Fruit fly (Drosophila melanogaster): Measurements from ENCODE around the gene CG32436.

The CG32436 gene

DNA sequence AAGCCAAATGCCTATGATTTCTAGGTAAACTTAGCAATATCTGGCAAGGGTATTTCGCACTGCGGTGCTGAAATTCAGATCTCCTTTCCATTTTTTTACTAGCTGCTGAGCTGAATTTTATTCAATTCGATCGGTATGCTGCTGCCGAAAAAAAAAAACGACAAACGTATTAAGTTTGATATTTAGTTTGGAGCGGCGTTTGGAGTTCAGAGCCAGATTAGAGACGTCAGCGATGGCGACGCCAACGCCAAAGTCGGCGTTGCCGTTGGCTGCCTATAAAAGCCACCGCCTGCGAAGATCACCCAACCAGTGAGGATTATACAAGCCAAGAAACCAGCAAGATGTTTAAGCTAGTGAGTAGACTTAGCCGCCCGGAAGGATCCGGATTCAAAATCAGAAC, 43.6 kb upstream of the CG32436 start, which contains the start of gene Cpr78Cc:
Gene Cpr78Cc (plus strand): TSS at position 301 of the 400 bp plus-strand sequence.
- TF ChIP-seq Mio (GFP tag; optimal IDR thresholded peaks at IDR 0.05) (no peak), brk (GFP tag; optimal IDR thresholded peaks at IDR 0.05) (no peak), Rel (GFP tag; optimal IDR thresholded peaks at IDR 0.05) (no peak), Rel (tag; optimal IDR thresholded peaks at IDR 0.05) (no peak), OdsH (GFP tag; optimal IDR thresholded peaks at IDR 0.05) (no peak), dsf (GFP tag; optimal IDR thresholded peaks at IDR 0.05; ENCODE audit: borderline replicate concordance) (no peak), woc (GFP tag; optimal IDR thresholded peaks at IDR 0.05) (no peak), rgr (GFP tag; optimal IDR thresholded peaks at IDR 0.05) (no peak), pan (optimal IDR thresholded peaks at IDR 0.05) (no peak), Hr83 (GFP tag; optimal IDR thresholded peaks at IDR 0.05; ENCODE audit: poor library complexity, severe bottlenecking) (no peak), Jra (GFP tag; optimal IDR thresholded peaks at IDR 0.05) (no peak), ey (GFP tag; optimal IDR thresholded peaks at IDR 0.05) (no peak)

DNA sequence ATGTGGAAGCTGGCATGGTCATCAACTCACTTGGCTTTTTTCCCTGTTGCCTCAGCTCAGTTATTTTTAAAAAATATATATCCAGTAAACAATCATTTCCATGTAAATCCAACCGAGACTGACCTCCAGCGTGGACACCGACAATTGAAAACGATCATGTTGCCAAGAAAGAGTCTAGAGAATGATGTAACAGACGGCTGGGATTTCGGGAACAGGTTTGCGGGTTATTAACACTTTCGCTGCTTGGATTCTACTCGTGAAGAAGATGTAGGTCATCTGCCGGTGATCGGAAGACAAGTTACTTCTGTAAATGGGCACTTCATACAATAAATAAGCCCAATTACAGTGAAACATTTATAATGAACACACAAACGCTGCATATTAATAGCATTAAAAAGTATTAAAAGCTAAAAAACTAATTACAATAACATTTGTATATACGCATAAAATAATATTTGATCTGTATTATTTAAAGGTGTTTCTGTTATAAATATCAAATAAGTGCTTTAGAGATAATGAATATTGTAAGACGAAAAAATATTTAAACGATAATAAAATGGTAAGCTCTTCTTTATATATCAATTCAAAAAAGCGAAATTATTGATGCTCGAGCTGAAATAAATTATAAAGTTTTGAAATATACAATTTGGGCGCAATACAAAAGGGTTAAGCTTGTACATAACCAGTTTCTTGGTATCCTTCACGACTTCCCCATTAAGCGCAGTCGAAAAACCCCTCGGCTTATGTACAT, 41.9 kb upstream of the CG32436 start:
- TF ChIP-seq fru (GFP tag; optimal IDR thresholded peaks at IDR 0.05), result no peak
- no peak for TF ChIP-seq dmrt93B (GFP tag; optimal IDR thresholded peaks at IDR 0.05)
- no peak for TF ChIP-seq br (GFP tag; optimal IDR thresholded peaks at IDR 0.05)
- TF ChIP-seq sage (GFP tag; optimal IDR thresholded peaks at IDR 0.05), result no peak
- TF ChIP-seq Hnf4 (GFP tag; optimal IDR thresholded peaks at IDR 0.05), result no peak
- no peak for TF ChIP-seq rgr (GFP tag; optimal IDR thresholded peaks at IDR 0.05)
- no peak for TF ChIP-seq sv (GFP tag; optimal IDR thresholded peaks at IDR 0.05)
- no peak for TF ChIP-seq Jra (GFP tag; optimal IDR thresholded peaks at IDR 0.05)
- TF ChIP-seq lola (GFP tag; optimal IDR thresholded peaks at IDR 0.05), result no peak
- TF ChIP-seq tai (GFP tag; optimal IDR thresholded peaks at IDR 0.05), result no peak
- TF ChIP-seq OdsH (GFP tag; optimal IDR thresholded peaks at IDR 0.05), result no peak
- no peak for TF ChIP-seq HLH106 (tag; optimal IDR thresholded peaks at IDR 0.05)
- no peak for TF ChIP-seq Sp1 (GFP tag; optimal IDR thresholded peaks at IDR 0.05)
- TF ChIP-seq N (GFP tag; optimal IDR thresholded peaks at IDR 0.05), result no peak
- TF ChIP-seq dl (GFP tag; optimal IDR thresholded peaks at IDR 0.05; ENCODE audit: insufficient read depth in 1 of 2, partially characterized antibody in 2 of 2), result no peak
- TF ChIP-seq Rel (GFP tag; optimal IDR thresholded peaks at IDR 0.05), result no peak
- TF ChIP-seq Rel (tag; optimal IDR thresholded peaks at IDR 0.05), result no peak
- TF ChIP-seq Hr78 (GFP tag; optimal IDR thresholded peaks at IDR 0.05), result no peak
- no peak for TF ChIP-seq Myc (optimal IDR thresholded peaks at IDR 0.05)
- TF ChIP-seq brk (GFP tag; optimal IDR thresholded peaks at IDR 0.05), result no peak
- TF ChIP-seq Mio (GFP tag; optimal IDR thresholded peaks at IDR 0.05), result no peak

DNA sequence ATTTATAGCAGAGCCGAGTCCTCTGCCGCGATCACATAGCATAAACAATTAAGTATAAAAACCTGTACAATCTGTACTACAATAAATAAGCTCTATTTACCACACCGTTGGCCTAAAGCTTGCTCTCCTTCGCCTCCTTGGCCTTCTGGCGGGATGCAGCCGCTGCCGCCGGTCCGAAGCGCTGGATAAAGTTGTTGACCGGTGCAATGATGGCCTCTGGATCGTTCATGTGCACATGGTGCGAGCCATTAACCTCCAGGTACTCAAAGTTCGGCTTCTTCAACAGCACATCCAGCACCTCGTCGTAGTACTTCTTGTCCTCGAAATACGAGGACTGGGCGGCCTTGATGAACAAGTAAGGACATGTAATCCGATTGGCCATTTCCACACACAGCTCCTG, 41.3 kb upstream of the CG32436 start:
- TF ChIP-seq Jra (GFP tag; optimal IDR thresholded peaks at IDR 0.05) (no peak), Sp1 (GFP tag; optimal IDR thresholded peaks at IDR 0.05) (no peak), Hr83 (GFP tag; optimal IDR thresholded peaks at IDR 0.05; ENCODE audit: poor library complexity, severe bottlenecking) (no peak), Hr78 (GFP tag; optimal IDR thresholded peaks at IDR 0.05) (no peak), Myc (optimal IDR thresholded peaks at IDR 0.05) (no peak), Vsx2 (GFP tag; optimal IDR thresholded peaks at IDR 0.05; ENCODE audit: partially characterized antibody) (no peak), sv (GFP tag; optimal IDR thresholded peaks at IDR 0.05) (no peak), Hnf4 (GFP tag; optimal IDR thresholded peaks at IDR 0.05) (no peak), Dif (GFP tag; optimal IDR thresholded peaks at IDR 0.05; ENCODE audit: partially characterized antibody) (no peak), brk (GFP tag; optimal IDR thresholded peaks at IDR 0.05) (no peak), lola (GFP tag; optimal IDR thresholded peaks at IDR 0.05) (no peak), ey (GFP tag; optimal IDR thresholded peaks at IDR 0.05) (no peak), dsf (GFP tag; optimal IDR thresholded peaks at IDR 0.05; ENCODE audit: borderline replicate concordance) (no peak), h (GFP tag; optimal IDR thresholded peaks at IDR 0.05) (no peak), br (GFP tag; optimal IDR thresholded peaks at IDR 0.05) (no peak), Abd-B (GFP tag; optimal IDR thresholded peaks at IDR 0.05) (no peak), woc (GFP tag; optimal IDR thresholded peaks at IDR 0.05) (no peak), N (GFP tag; optimal IDR thresholded peaks at IDR 0.05) (no peak), OdsH (GFP tag; optimal IDR thresholded peaks at IDR 0.05) (no peak), CG9705 (GFP tag; optimal IDR thresholded peaks at IDR 0.05) (no peak)

DNA sequence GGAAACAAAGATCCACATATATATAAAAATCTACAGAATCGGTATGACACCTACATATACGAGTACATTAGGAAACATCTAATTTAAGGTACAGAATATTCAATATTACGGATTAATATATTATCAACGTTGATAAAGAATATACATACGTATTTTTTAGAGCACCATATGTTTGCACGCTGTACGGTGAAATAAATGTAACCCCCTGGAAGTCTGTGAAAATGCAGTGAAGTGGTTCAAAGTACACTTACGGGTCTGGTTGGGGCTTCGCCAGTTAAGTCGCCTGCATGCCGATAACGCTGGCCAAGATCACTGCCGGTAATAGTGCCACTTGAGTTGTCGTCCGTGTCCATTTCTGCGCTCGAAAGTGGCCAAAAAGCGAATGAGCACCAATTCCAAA, 40.2 kb upstream of the CG32436 start:
- TF ChIP-seq Mio (GFP tag; optimal IDR thresholded peaks at IDR 0.05) (no peak), jim (GFP tag; optimal IDR thresholded peaks at IDR 0.05) (no peak), usp (GFP tag; optimal IDR thresholded peaks at IDR 0.05) (no peak), h (GFP tag; optimal IDR thresholded peaks at IDR 0.05) (no peak), sv (GFP tag; optimal IDR thresholded peaks at IDR 0.05) (no peak), brk (GFP tag; optimal IDR thresholded peaks at IDR 0.05) (no peak), Dif (GFP tag; optimal IDR thresholded peaks at IDR 0.05; ENCODE audit: partially characterized antibody) (peak; percentile 28), Hr83 (GFP tag; optimal IDR thresholded peaks at IDR 0.05; ENCODE audit: poor library complexity, severe bottlenecking) (no peak), Dfd (GFP tag; optimal IDR thresholded peaks at IDR 0.05) (no peak), sage (GFP tag; optimal IDR thresholded peaks at IDR 0.05) (no peak), dsf (GFP tag; optimal IDR thresholded peaks at IDR 0.05; ENCODE audit: borderline replicate concordance) (no peak), psq (GFP tag; optimal IDR thresholded peaks at IDR 0.05) (no peak), fru (GFP tag; optimal IDR thresholded peaks at IDR 0.05) (no peak), Rel (GFP tag; optimal IDR thresholded peaks at IDR 0.05) (no peak), Rel (tag; optimal IDR thresholded peaks at IDR 0.05) (no peak), HLH106 (tag; optimal IDR thresholded peaks at IDR 0.05) (no peak), N (GFP tag; optimal IDR thresholded peaks at IDR 0.05) (no peak), Hnf4 (GFP tag; optimal IDR thresholded peaks at IDR 0.05) (peak; percentile 35)

All from whole organism, wandering third instar larva.